Fruit fly (Drosophila melanogaster) ovary, adult (tissue): Measurements from ENCODE around the gene beat-IV.

Source experiments
- CG17801 ChIP-seq: fragments of 200-800 bp; optimal IDR thresholded peaks from 2 replicates; lab custom pipeline; 2019; ENCODE audit warnings: missing biosample characterization, mild to moderate bottlenecking, missing genetic modification characterization, moderate library complexity; ENCODE audit not compliant: partially characterized antibody

beat-IV gene

DNA sequence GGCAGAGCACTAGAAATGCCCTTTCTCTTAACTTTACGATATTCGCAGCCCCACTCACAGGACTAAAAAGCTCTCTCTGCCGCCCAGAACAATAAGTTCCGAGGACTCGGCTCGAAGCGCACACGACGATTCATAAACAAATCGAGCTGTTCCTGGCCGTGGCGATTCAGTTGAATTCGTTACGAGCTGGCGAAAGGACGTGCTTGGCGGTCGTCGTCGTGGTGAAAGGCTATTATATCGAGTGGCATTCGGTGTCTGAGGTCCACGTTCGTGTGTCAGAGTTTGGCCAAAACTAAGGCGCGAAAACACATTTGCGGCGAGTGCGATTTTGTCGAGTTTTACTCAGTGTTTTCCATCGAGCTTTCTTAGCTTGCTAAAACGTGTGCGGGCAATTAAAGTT is at the start of gene beat-IV:
Gene beat-IV (plus strand): TSS at position 169 of the 400 bp plus-strand sequence.
- TF ChIP-seq CG17801 (GFP tag; lab: Kevin White, UChicago): no peak

DNA sequence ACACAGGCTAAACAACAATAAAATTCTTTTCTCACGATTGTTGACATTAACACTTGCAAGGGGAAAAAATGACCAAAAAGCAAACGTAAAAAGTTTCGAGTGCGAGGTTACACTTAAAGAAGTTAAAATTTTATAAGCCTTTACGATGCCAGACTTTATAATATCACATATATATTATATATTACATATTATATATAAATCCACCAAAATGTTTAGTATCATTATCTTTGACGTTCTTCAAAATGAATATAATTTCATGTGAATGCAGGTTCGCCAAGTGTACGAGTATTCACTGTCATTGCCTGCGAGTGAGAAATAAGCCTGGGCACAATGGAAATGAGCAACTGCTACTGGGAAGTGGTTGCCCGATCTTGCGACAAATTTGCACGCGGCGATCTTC is 48.9 kb upstream of the beat-IV start:
- TF ChIP-seq CG17801 (GFP tag; lab: Kevin White, UChicago): no peak

DNA sequence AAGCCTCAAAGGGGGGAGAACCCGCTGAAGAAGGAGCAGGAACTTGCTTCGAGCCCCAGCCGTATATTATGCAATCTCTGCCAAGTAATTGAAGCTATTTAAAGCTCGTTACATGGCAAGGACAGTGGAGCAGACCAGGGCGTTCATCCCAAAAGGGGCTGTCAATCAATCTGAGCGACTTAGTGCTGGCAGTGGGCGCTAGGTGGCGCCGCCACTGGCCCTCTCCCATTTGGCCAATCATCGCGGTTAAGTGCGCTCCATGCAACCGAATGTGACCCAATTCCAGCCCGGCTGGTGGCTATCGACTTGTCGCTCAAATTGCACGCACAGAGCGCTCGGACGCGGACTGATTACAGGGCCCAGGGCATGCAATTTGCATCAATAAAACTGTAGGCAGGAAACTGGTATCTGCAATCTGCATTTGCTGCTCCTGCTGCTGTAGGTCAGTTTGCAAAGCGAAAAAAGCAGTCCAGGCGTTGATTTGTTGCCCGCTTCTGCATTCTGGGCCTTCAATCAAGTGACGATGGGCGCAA is 47.7 kb upstream of the beat-IV start:
- TF ChIP-seq CG17801 (GFP tag; lab: Kevin White, UChicago): no peak

dm6 chr3R:23511356-23511755 is 45.9 kb upstream of the beat-IV start:
- no peak for TF ChIP-seq CG17801 (GFP tag; lab: Kevin White, UChicago)

DNA sequence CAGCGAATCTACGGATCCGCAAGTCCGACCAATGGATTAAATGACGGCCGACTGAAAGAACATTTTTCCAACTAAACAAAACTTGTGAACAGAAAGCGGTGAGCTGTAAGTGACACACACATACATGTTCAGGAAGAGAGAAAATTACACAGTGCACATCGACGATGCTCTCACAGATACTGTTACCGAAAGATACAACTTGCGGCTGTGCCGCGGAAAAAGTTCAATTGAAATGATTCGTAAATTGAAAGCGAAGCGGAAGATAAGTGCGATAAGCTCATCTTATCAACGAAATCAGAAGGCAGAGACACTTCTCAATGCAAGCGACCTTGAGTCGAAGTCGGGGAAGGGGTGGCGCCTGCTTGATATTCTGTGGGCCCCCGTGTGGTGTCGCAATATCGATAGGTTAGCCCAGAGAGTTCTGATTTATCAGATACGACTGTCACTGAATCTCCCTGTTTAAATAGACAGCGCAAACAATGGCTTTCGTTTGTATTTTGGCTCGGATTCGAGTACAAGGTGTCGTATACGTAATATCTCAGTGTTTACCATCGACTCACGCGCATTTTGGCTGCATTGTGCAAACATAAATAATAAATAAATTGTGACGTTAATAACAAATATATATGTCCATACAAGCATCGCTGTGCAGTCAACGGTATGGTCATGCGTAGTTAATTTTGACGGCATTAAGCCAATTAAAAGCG is 37.7 kb upstream of the beat-IV start, which contains the start of gene Irk2:
Gene Irk2 (minus strand): TSS at position 51 of the 707 bp plus-strand sequence.
- no peak for TF ChIP-seq CG17801 (GFP tag; lab: Kevin White, UChicago)

- no peak for TF ChIP-seq CG17801 (GFP tag; lab: Kevin White, UChicago)
Observed at dm6 chr3R:23521483-23521882, 35.7 kb upstream of the beat-IV start, which contains the start of gene CG10177. Gene CG10177, minus strand, starts transcription at chr3R:23521583.

dm6 chr3R:23522296-23522695 is 34.9 kb upstream of the beat-IV start:
- TF ChIP-seq CG17801 (GFP tag; lab: Kevin White, UChicago): no peak

dm6 chr3R:23526069-23526468 is 31.1 kb upstream of the beat-IV start:
- TF ChIP-seq CG17801 (GFP tag; lab: Kevin White, UChicago): no peak

dm6 chr3R:23527396-23527795 is 29.8 kb upstream of the beat-IV start:
- TF ChIP-seq CG17801 (GFP tag; lab: Kevin White, UChicago): no peak

dm6 chr3R:23530886-23531285 is 26.3 kb upstream of the beat-IV start, which contains the start of gene CG10175:
Gene CG10175, minus strand, starts transcription at chr3R:23530986.
- no peak for TF ChIP-seq CG17801 (GFP tag; lab: Kevin White, UChicago)

DNA sequence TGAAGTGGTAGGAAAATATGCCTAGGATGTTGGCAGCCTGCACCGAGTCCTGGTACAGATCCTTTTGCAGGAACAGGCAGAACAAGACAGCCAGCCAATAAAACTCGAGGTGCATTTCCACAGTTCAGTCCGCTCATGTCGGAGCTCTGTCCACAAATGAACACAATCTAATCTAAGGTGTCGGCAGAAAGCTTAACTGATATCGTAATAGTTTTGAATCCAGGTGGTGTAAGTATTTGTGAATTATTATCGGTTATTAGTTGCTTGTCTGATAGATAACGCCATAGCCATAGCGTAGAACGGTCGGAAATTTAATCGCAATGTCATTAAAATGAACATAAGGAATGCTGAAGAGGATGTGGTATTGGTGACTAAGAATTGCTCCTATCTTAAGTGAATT is 22.6 kb upstream of the beat-IV start, which contains the start of gene Ugt303B3:
Gene Ugt303B3 (minus strand): TSS at position 159 of the 400 bp plus-strand sequence.
- peak; percentile 35 for TF ChIP-seq CG17801 (GFP tag; lab: Kevin White, UChicago)

dm6 chr3R:23536610-23537009 is 20.6 kb upstream of the beat-IV start, which contains the start of gene Ugt303B1:
Gene Ugt303B1, minus strand, starts transcription at chr3R:23536710.
- TF ChIP-seq CG17801 (GFP tag; lab: Kevin White, UChicago): no peak

DNA sequence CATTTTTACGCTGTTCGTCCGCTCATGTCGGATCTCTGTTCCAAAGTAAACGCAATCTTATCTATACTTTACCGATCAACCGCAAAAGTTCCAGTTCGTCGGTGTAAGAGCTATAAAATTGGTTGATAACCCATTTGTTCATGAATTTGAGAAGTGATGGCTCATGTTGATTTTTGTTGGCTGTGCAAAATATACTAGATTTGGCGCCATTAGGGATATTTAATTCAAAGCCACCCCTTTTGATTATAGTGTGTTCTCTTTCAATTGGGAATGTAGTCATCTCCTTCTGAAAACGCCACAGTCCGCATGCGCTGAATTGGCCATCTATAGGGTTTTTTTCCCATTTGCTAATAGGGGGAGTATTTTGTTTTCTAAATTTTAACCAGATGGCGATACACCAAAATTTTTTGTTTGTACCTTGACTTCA is 18.5 kb upstream of the beat-IV start, which contains the start of gene Ugt303B2:
Gene Ugt303B2 (minus strand): TSS at position 190 of the 427 bp plus-strand sequence.
- no peak for TF ChIP-seq CG17801 (GFP tag; lab: Kevin White, UChicago)

DNA sequence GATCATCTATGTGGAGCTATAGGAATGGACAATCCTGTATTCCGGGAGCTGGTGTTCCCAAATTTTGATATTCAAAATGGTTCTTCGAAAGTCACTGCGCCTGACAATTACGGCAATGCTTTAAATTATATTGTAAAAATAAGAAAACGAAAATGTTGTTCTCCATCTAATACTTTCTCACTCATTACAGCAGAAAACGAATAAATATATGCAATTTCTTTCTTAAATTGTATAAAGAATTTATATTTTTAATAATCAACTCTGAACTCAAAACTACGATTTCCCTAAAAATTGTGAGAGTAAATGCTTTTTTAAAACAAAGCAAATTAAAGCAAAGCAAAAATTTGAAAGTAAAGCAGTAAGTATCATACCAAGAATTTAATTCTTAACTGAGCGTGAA is 369 bp upstream of the beat-IV start, which contains the start of gene CG10164:
Gene CG10164 (minus strand): TSS at position 101 of the 400 bp plus-strand sequence.
- no peak for TF ChIP-seq CG17801 (GFP tag; lab: Kevin White, UChicago)

- TF ChIP-seq CG17801 (GFP tag; lab: Kevin White, UChicago): no peak
Observed at dm6 chr3R:23569195-23569594, 12.0 kb downstream of the beat-IV start.

- TF ChIP-seq CG17801 (GFP tag; lab: Kevin White, UChicago): no peak
Observed at dm6 chr3R:23576618-23577017, 19.4 kb downstream of the beat-IV start.
